Worm (Caenorhabditis elegans) whole organism, young adult: ENCODE data around the gene lrr-1.

Experiments used
- B0019.2 ChIP-seq: fragments of 200-800 bp; sonication (Bioruptor generic); conservative IDR thresholded peaks from 2 replicates; pipeline ENCODE4 v1.3.6; 2022; ENCODE audit warnings: missing genetic modification reagents, missing genetic modification characterization, missing compliant biosample characterization
- B0336.3 ChIP-seq: fragments of 200-800 bp; sonication (Bioruptor generic); IDR thresholded peaks from 2 replicates; pipeline ENCODE4 v1.3.6; 2022; ENCODE audit warnings: missing genetic modification characterization, missing compliant biosample characterization
- C17E4.6 ChIP-seq: fragments of 200-800 bp; sonication (Bioruptor generic); IDR thresholded peaks from 2 replicates; pipeline ENCODE4 v1.3.6; 2022; ENCODE audit warnings: missing genetic modification reagents, missing genetic modification characterization, missing compliant biosample characterization
- F57C9.4 ChIP-seq: sonication (generic microtip); optimal IDR thresholded peaks from 2 replicates; lab custom pipeline; 2017; ENCODE audit warnings: mild to moderate bottlenecking, missing genetic modification characterization, missing compliant biosample characterization
- Y53F4B.3 ChIP-seq: fragments of 200-800 bp; sonication (Bioruptor generic); IDR thresholded peaks from 2 replicates; pipeline ENCODE4 v1.3.6; 2022; ENCODE audit warnings: missing genetic modification reagents, missing genetic modification characterization, missing compliant biosample characterization
- Y95B8A.8 ChIP-seq: fragments of 200-800 bp; sonication (Bioruptor generic); IDR thresholded peaks from 2 replicates; pipeline ENCODE4 v1.3.6; 2022; ENCODE audit warnings: missing genetic modification reagents, missing genetic modification characterization, missing compliant biosample characterization
- aptf-3 ChIP-seq: fragments of 200-800 bp; sonication (Bioruptor generic); IDR thresholded peaks from 2 replicates; pipeline ENCODE4 v1.3.6; 2022; ENCODE audit warnings: missing genetic modification characterization, missing compliant biosample characterization
- atf-7 ChIP-seq: sonication (generic microtip); optimal IDR thresholded peaks from 2 replicates; lab custom pipeline; 2017; ENCODE audit warnings: mild to moderate bottlenecking, missing genetic modification characterization, missing compliant biosample characterization
- athp-1 ChIP-seq: sonication (generic microtip); optimal IDR thresholded peaks from 2 replicates; lab custom pipeline; 2017; ENCODE audit warnings: mild to moderate bottlenecking, missing genetic modification characterization, missing compliant biosample characterization
- attf-5 ChIP-seq: fragments of 200-800 bp; sonication (Bioruptor generic); optimal IDR thresholded peaks from 2 replicates; lab custom pipeline; 2018; ENCODE audit warnings: mild to moderate bottlenecking, missing genetic modification characterization, missing compliant biosample characterization
- bed-1 ChIP-seq: fragments of 200-800 bp; sonication (Bioruptor generic); IDR thresholded peaks from 2 replicates; pipeline ENCODE4 v1.3.6; 2022; ENCODE audit warnings: missing genetic modification reagents, missing genetic modification characterization, missing compliant biosample characterization
- cebp-2 ChIP-seq: fragments of 200-800 bp; sonication (Bioruptor generic); IDR thresholded peaks from 2 replicates; pipeline ENCODE4 v1.3.6; 2022; ENCODE audit warnings: missing genetic modification characterization, missing compliant biosample characterization
- ceh-100 ChIP-seq: fragments of 200-800 bp; sonication (Bioruptor generic); IDR thresholded peaks from 2 replicates; pipeline ENCODE4 v1.3.6; 2022; ENCODE audit warnings: missing genetic modification reagents, missing genetic modification characterization, missing compliant biosample characterization
- dox-1 ChIP-seq: fragments of 200-800 bp; sonication (Bioruptor generic); IDR thresholded peaks from 2 replicates; pipeline ENCODE4 v1.3.6; 2022; ENCODE audit warnings: missing genetic modification reagents, missing genetic modification characterization, missing compliant biosample characterization
- dpl-1 ChIP-seq: fragments of 150-350 bp; optimal IDR thresholded peaks from 2 replicates; lab custom pipeline; 2014; ENCODE audit warnings: missing biosample characterization, missing genetic modification reagents, missing genetic modification characterization
- fkh-3 ChIP-seq: sonication (generic microtip); optimal IDR thresholded peaks from 2 replicates; lab custom pipeline; 2016; ENCODE audit warnings: mild to moderate bottlenecking, missing genetic modification characterization, missing compliant biosample characterization
- him-1 ChIP-seq: sonication (generic microtip); optimal IDR thresholded peaks from 2 replicates; lab custom pipeline; 2016; ENCODE audit warnings: missing genotype, missing genetic modification reagents, missing genetic modification characterization, missing compliant biosample characterization
- lir-1 ChIP-seq: fragments of 200-800 bp; sonication (Bioruptor generic); conservative IDR thresholded peaks from 2 replicates; pipeline ENCODE4 v1.3.6; 2022; ENCODE audit warnings: missing genetic modification reagents, missing genetic modification characterization, missing compliant biosample characterization
- madf-3 ChIP-seq: fragments of 200-800 bp; sonication (Bioruptor generic); IDR thresholded peaks from 2 replicates; pipeline ENCODE4 v1.3.6; 2022; ENCODE audit warnings: missing genetic modification reagents, missing genetic modification characterization, missing compliant biosample characterization
- madf-6 ChIP-seq: fragments of 200-800 bp; sonication (Bioruptor generic); IDR thresholded peaks from 2 replicates; pipeline ENCODE4 v1.3.6; 2022; ENCODE audit warnings: missing genetic modification reagents, missing genetic modification characterization, missing compliant biosample characterization
- mxl-1 ChIP-seq: sonication (generic microtip); optimal IDR thresholded peaks from 2 replicates; lab custom pipeline; 2016; ENCODE audit warnings: missing genetic modification characterization, missing compliant biosample characterization
- nfya-2 ChIP-seq: fragments of 200-800 bp; sonication (Bioruptor generic); IDR thresholded peaks from 2 replicates; pipeline ENCODE4 v1.3.6; 2022; ENCODE audit warnings: missing genetic modification reagents, missing genetic modification characterization, missing compliant biosample characterization
- nfyb-1 ChIP-seq: fragments of 200-800 bp; sonication (Bioruptor generic); IDR thresholded peaks from 2 replicates; pipeline ENCODE4 v1.3.6; 2022; ENCODE audit warnings: missing genetic modification reagents, missing genetic modification characterization, missing compliant biosample characterization
- nhr-80 ChIP-seq: sonication (generic microtip); optimal IDR thresholded peaks from 2 replicates; lab custom pipeline; 2016; ENCODE audit warnings: missing genetic modification characterization, missing compliant biosample characterization
- snpc-1.3 ChIP-seq: sonication (generic microtip); optimal IDR thresholded peaks from 2 replicates; lab custom pipeline; 2017; ENCODE audit warnings: missing genetic modification characterization, mild to moderate bottlenecking, missing compliant biosample characterization, antibody characterized with exemption, moderate library complexity, missing genotype, missing genetic modification reagents; ENCODE audit not compliant: insufficient read depth
- snpc-3.4 ChIP-seq: sonication (generic microtip); optimal IDR thresholded peaks from 2 replicates; lab custom pipeline; 2017; ENCODE audit warnings: missing genetic modification characterization, mild to moderate bottlenecking, missing compliant biosample characterization, antibody characterized with exemption, moderate library complexity, missing genotype, missing genetic modification reagents
- zfh-2 ChIP-seq: fragments of 200-800 bp; sonication (Bioruptor generic); conservative IDR thresholded peaks from 2 replicates; pipeline ENCODE4 v1.3.6; 2022; ENCODE audit warnings: missing genetic modification reagents, missing genetic modification characterization, missing compliant biosample characterization
- zim-3 ChIP-seq: sonication (generic microtip); optimal IDR thresholded peaks from 2 replicates; lab custom pipeline; 2017; ENCODE audit warnings: mild to moderate bottlenecking, missing genetic modification characterization, moderate library complexity, missing compliant biosample characterization
- ztf-22 ChIP-seq: fragments of 200-800 bp; sonication (Bioruptor generic); optimal IDR thresholded peaks from 2 replicates; lab custom pipeline; 2018; ENCODE audit warnings: mild to moderate bottlenecking, missing genetic modification characterization, moderate library complexity, missing compliant biosample characterization
- ztf-28 ChIP-seq: fragments of 200-800 bp; sonication (Bioruptor generic); IDR thresholded peaks from 2 replicates; pipeline ENCODE4 v1.3.6; 2022; ENCODE audit warnings: missing genetic modification reagents, missing genetic modification characterization, missing compliant biosample characterization
- ztf-6 ChIP-seq: fragments of 200-800 bp; sonication (Bioruptor generic); IDR thresholded peaks from 2 replicates; pipeline ENCODE4 v1.3.6; 2022; ENCODE audit warnings: missing genetic modification reagents, missing genetic modification characterization, missing compliant biosample characterization

Gene lrr-1

ce11 chrII:4993530-4994192 is 42.6 kb downstream of the lrr-1 start, which contains the start of the genes eif-1 and vps-24 (continued):
- no peak for TF ChIP-seq B0336.3 (GFP tag; lab: Robert Waterston, UW)
- no peak for TF ChIP-seq ztf-28 (GFP tag; lab: Robert Waterston, UW)
- TF ChIP-seq snpc-1.3 (tag; lab: Kevin White, UChicago) = peak; percentile 42
- TF ChIP-seq ceh-100 = peak; percentile 18; the same call in 1 of the 2 replicates
- TF ChIP-seq nhr-80 = peak; percentile 26
- TF ChIP-seq snpc-3.4 (tag; lab: Kevin White, UChicago) = peak; percentile 17
- TF ChIP-seq B0019.2 (GFP tag; lab: Robert Waterston, UW) = peak; percentile 56; the same call in 1 of the 2 replicates
- peak; percentile 80 for TF ChIP-seq dox-1 (GFP tag; lab: Robert Waterston, UW)
- TF ChIP-seq Y95B8A.8 (GFP tag; lab: Robert Waterston, UW) = no peak
- TF ChIP-seq dpl-1 (GFP tag; lab: Kevin White, UChicago) = peak; percentile 30
- TF ChIP-seq Y53F4B.3 (GFP tag; lab: Robert Waterston, UW) = no peak

- TF ChIP-seq nfyb-1 (GFP tag; lab: Robert Waterston, UW) = no peak
- 0 out of 2 replicates have a peak, but pooled peaks have one; percentile 11 for TF ChIP-seq madf-3 (GFP tag; lab: Robert Waterston, UW)
These were observed 43.3 kb downstream of the lrr-1 start, which contains the start of gene pigb-1 for ce11 chrII:4992977-4993376. TSS of gene pigb-1 (minus strand) at chrII:4993077.

ce11 chrII:4989802-4990201 is 46.4 kb downstream of the lrr-1 start, which contains the start of gene T27F7.12:
TSS of gene T27F7.12 (plus strand) at chrII:4990102.
- TF ChIP-seq nfya-2 (GFP tag; lab: Robert Waterston, UW) (no peak), aptf-3 (GFP tag; lab: Robert Waterston, UW) (0 out of 2 replicates have a peak, but pooled peaks have one; percentile 33)

ce11 chrII:4987257-4987656 is 49.0 kb downstream of the lrr-1 start:
- TF ChIP-seq ztf-22 (GFP tag; lab: Kevin White, UChicago) (no peak), madf-6 (GFP tag; lab: Robert Waterston, UW) (no peak), bed-1 (GFP tag; lab: Robert Waterston, UW) (no peak)

ce11 chrII:4986664-4987063 is 49.6 kb downstream of the lrr-1 start:
- TF ChIP-seq cebp-2 (GFP tag; lab: Robert Waterston, UW) (no peak), attf-5 (GFP tag; lab: Kevin White, UChicago) (no peak), zim-3 (tag; lab: Kevin White, UChicago) (no peak), mxl-1 (no peak), snpc-3.4 (tag; lab: Kevin White, UChicago) (no peak), atf-7 (tag; lab: Kevin White, UChicago) (no peak), fkh-3 (tag; lab: Kevin White, UChicago) (no peak), athp-1 (tag; lab: Kevin White, UChicago) (no peak), ceh-100 (no peak), ztf-6 (GFP tag; lab: Robert Waterston, UW) (no peak), C17E4.6 (GFP tag; lab: Robert Waterston, UW) (no peak), F57C9.4 (tag; lab: Kevin White, UChicago) (no peak), zfh-2 (no peak), him-1 (tag; lab: Kevin White, UChicago) (no peak), lir-1 (GFP tag; lab: Robert Waterston, UW) (no peak)
- TF ChIP-seq, all 124 proteins: peak for 0
